Worm (Caenorhabditis elegans): ENCODE measurements around the gene sek-5.

ce11 chrX:5372638-5373037 is 4.8 kb upstream of the sek-5 start, which contains the start of gene F35C8.8:
- TF ChIP-seq ZK546.5 (tag; optimal IDR thresholded peaks at IDR 0.05) (no peak), egl-5 (tag; optimal IDR thresholded peaks at IDR 0.05) (no peak), ceh-16 (tag; optimal IDR thresholded peaks at IDR 0.05) (no peak), nhr-11 (tag; optimal IDR thresholded peaks at IDR 0.05) (no peak), unc-62 (GFP tag; optimal IDR thresholded peaks at IDR 0.05) (no peak), ztf-11 (tag; optimal IDR thresholded peaks at IDR 0.05) (no peak), jun-1 (tag; optimal IDR thresholded peaks at IDR 0.05) (no peak), mdl-1 (tag; optimal IDR thresholded peaks at IDR 0.05) (no peak), snpc-4 (tag; optimal IDR thresholded peaks at IDR 0.05) (no peak), ama-1 (optimal IDR thresholded peaks at IDR 0.05) (no peak), ceh-9 (tag; optimal IDR thresholded peaks at IDR 0.05) (no peak), nhr-76 (tag; optimal IDR thresholded peaks at IDR 0.05) (no peak), lin-15B (tag; optimal IDR thresholded peaks at IDR 0.05) (no peak)
